Worm (Caenorhabditis elegans): Measurements from ENCODE around the gene swt-7.

Gene swt-7

DNA sequence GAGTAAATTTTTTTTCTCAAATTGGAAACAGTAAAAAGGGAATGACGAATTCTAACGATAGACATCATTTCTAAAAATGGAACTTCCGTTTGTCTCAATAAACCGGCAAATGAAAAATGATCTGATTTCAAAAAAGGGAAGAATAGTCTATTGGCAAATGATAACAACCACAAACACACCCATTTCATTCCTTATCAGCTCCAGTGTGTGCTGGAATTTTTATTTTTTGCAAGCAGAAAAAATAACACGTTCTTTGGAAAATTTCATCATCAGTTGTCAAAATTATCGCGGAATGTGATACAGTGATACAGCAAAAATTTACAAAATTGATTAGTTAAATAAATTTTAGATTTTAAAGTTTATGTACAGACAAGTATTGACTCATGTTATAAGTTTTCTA lies 36.8 kb upstream of the swt-7 start (continued):
- TF ChIP-seq gei-8 (GFP tag; optimal IDR thresholded peaks at IDR 0.05) (no peak), mdl-1 (tag; optimal IDR thresholded peaks at IDR 0.05) (peak in 1 of 2 experiments; percentile 28), php-3 (GFP tag; IDR thresholded peaks at IDR 0.05) (peak; percentile 57; the same call in 1 of the 2 replicates), nhr-28 (tag; optimal IDR thresholded peaks at IDR 0.05) (peak; percentile 84), dpl-1 (GFP tag; optimal IDR thresholded peaks at IDR 0.05) (no peak), dmd-6 (GFP tag; IDR thresholded peaks at IDR 0.05) (peak; percentile 57), dmd-8 (GFP tag; IDR thresholded peaks at IDR 0.05) (no peak), mes-2 (tag; optimal IDR thresholded peaks at IDR 0.05; ENCODE audit: poor library complexity, severe bottlenecking) (no peak), tra-1 (GFP tag; IDR thresholded peaks at IDR 0.05) (no peak), hlh-11 (tag; optimal IDR thresholded peaks at IDR 0.05) (peak; percentile 43), unc-62 (GFP tag; optimal IDR thresholded peaks at IDR 0.05 in 1 of 2) (no peak), unc-62 (tag; optimal IDR thresholded peaks at IDR 0.05) (no peak), unc-130 (GFP tag; optimal IDR thresholded peaks at IDR 0.05) (no peak), nhr-102 (tag; optimal IDR thresholded peaks at IDR 0.05) (no peak), egl-43 (GFP tag; IDR thresholded peaks at IDR 0.05) (no peak), spr-1 (tag; optimal IDR thresholded peaks at IDR 0.05) (no peak), mxl-2 (GFP tag; conservative IDR thresholded peaks at IDR 0.05) (no peak), nhr-6 (tag; optimal IDR thresholded peaks at IDR 0.05) (no peak), lin-13 (GFP tag; optimal IDR thresholded peaks at IDR 0.05) (no peak), unc-39 (tag; optimal IDR thresholded peaks at IDR 0.05) (no peak), madf-9 (GFP tag; conservative IDR thresholded peaks at IDR 0.05) (no peak), F26F4.8 (GFP tag; conservative IDR thresholded peaks at IDR 0.05) (no peak), dmd-9 (GFP tag; IDR thresholded peaks at IDR 0.05) (no peak)

DNA sequence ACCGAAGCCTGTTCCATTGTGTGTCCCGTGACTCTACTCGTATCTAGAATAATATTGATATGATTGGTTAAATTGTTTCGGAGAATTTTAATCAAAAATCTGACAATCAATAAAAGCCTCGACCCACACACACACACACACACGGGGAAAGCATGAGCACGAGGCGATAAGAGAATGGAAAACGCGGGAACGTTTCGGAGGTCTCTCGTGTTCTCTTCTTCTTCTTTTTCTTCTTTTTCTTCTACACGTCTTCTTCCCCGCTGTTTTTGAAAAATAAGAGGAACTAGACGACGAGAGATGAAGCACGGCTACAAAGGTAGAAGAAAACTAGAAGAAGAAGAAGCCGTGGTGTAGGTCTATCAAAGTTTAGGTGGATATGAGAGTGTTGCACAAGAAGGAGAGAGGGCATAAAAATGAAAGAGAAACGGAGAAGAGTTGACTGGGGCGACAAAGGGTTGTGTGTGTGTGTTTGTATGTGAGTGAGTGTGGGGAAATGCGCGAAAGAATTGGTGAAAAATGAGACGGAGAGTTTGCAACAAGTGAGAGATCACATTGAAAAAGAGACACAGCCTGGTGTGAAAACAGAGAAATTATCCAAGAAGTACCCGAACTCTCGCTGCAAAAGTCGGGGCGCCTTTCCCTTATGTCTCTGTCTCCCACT lies 34.3 kb upstream of the swt-7 start, which contains the start of gene mlk-1:
mlk-1 (minus strand) TSS at position 51 of the 661 bp plus-strand sequence.
- TF ChIP-seq madf-5 (GFP tag; IDR thresholded peaks at IDR 0.05): no peak
- TF ChIP-seq rbr-2 (tag; optimal IDR thresholded peaks at IDR 0.05): peak; percentile 78
- no peak for TF ChIP-seq php-3 (GFP tag; IDR thresholded peaks at IDR 0.05)
- TF ChIP-seq arid-1 (GFP tag; conservative IDR thresholded peaks at IDR 0.05): peak; percentile 44; the same call in 1 of the 2 replicates
- peak; percentile 85 for TF ChIP-seq nhr-11 (tag; optimal IDR thresholded peaks at IDR 0.05)
- peak; percentile 56; the same call in 1 of the 2 replicates for TF ChIP-seq hmg-1.1 (GFP tag; IDR thresholded peaks at IDR 0.05)
- TF ChIP-seq ceh-28 (tag; optimal IDR thresholded peaks at IDR 0.05): no peak
- no peak for TF ChIP-seq lin-38 (GFP tag; IDR thresholded peaks at IDR 0.05)
- peak; percentile 54; the same call in 1 of the 2 replicates for TF ChIP-seq mdt-29 (GFP tag; IDR thresholded peaks at IDR 0.05)
- no peak for TF ChIP-seq spr-3 (GFP tag; optimal IDR thresholded peaks at IDR 0.05)
- peak; percentile 96 for TF ChIP-seq aha-1 (tag)
- no peak for TF ChIP-seq lin-15B (tag; optimal IDR thresholded peaks at IDR 0.05)
- peak; percentile 96 for TF ChIP-seq hlh-30 (tag; optimal IDR thresholded peaks at IDR 0.05; ENCODE audit: insufficient read depth)
- TF ChIP-seq nhr-77 (tag; optimal IDR thresholded peaks at IDR 0.05): peak; percentile 28
- TF ChIP-seq ceh-82 (tag; optimal IDR thresholded peaks at IDR 0.05): no peak
- no peak for TF ChIP-seq daf-16 (GFP tag; optimal IDR thresholded peaks at IDR 0.05)
- TF ChIP-seq daf-16 (tag; optimal IDR thresholded peaks at IDR 0.05): peak; percentile 31
- TF ChIP-seq ZK546.5 (tag; optimal IDR thresholded peaks at IDR 0.05): no peak
- TF ChIP-seq mes-2 (tag; optimal IDR thresholded peaks at IDR 0.05; ENCODE audit: poor library complexity, severe bottlenecking): peak; percentile 34
- peak; percentile 77 for TF ChIP-seq hlh-11 (tag; optimal IDR thresholded peaks at IDR 0.05)
- TF ChIP-seq zfp-2 (tag; optimal IDR thresholded peaks at IDR 0.05): no peak
- TF ChIP-seq lsy-2 (tag; optimal IDR thresholded peaks at IDR 0.05): peak; percentile 59 to 64
- TF ChIP-seq fkh-10 (GFP tag; optimal IDR thresholded peaks at IDR 0.05): peak; percentile 63
- TF ChIP-seq sdz-12 (GFP tag; optimal IDR thresholded peaks at IDR 0.05): no peak
- no peak for TF ChIP-seq ceh-32 (tag; optimal IDR thresholded peaks at IDR 0.05; ENCODE audit: poor library complexity)
- 0 out of 2 replicates have a peak, but pooled peaks have one; percentile 18 for TF ChIP-seq lin-1 (GFP tag; IDR thresholded peaks at IDR 0.05)
- no peak for TF ChIP-seq lin-39 (tag; optimal IDR thresholded peaks at IDR 0.05)
- TF ChIP-seq nhr-28 (tag; optimal IDR thresholded peaks at IDR 0.05): peak; percentile 88
- peak; percentile 37; the same call in 1 of the 2 replicates for TF ChIP-seq ctbp-1 (GFP tag; IDR thresholded peaks at IDR 0.05)
- peak; percentile 40 for TF ChIP-seq nhr-6 (tag; optimal IDR thresholded peaks at IDR 0.05)
- TF ChIP-seq tag-97 (GFP tag; IDR thresholded peaks at IDR 0.05): no peak
- TF ChIP-seq nhr-10 (tag; optimal IDR thresholded peaks at IDR 0.05): peak; percentile 36
- peak; percentile 15 for TF ChIP-seq dpl-1 (GFP tag; optimal IDR thresholded peaks at IDR 0.05)

Data from whole organism, L4 larva.